Worm (Caenorhabditis elegans): ENCODE measurements around the gene ztf-13.

ztf-13 gene

ce11 chrX:3092460-3092859 lies 9.5 kb downstream of the ztf-13 start:
- peak; percentile 6; the same call in 1 of the 2 replicates for TF ChIP-seq egl-43 (GFP tag; IDR thresholded peaks at IDR 0.05)
- TF ChIP-seq tag-97 (GFP tag; IDR thresholded peaks at IDR 0.05), result no peak
- TF ChIP-seq nhr-42 (GFP tag; IDR thresholded peaks at IDR 0.05), result 0 out of 2 replicates have a peak, but pooled peaks have one; percentile 4
- TF ChIP-seq zip-2 (tag; optimal IDR thresholded peaks at IDR 0.05), result no peak
- peak in 1 of 2 experiments; percentile 20 for TF ChIP-seq daf-16 (GFP tag; optimal IDR thresholded peaks at IDR 0.05)
- TF ChIP-seq daf-16 (tag; optimal IDR thresholded peaks at IDR 0.05), result no peak
- peak in 1 of 2 experiments; percentile 15 for TF ChIP-seq lsy-2 (tag; optimal IDR thresholded peaks at IDR 0.05)
- no peak for TF ChIP-seq dve-1 (tag; optimal IDR thresholded peaks at IDR 0.05; ENCODE audit: insufficient read depth)
- TF ChIP-seq dpl-1 (GFP tag; optimal IDR thresholded peaks at IDR 0.05), result no peak
- TF ChIP-seq hlh-11 (tag; optimal IDR thresholded peaks at IDR 0.05), result peak; percentile 0
- no peak for TF ChIP-seq hlh-30 (tag; optimal IDR thresholded peaks at IDR 0.05; ENCODE audit: insufficient read depth)
- TF ChIP-seq duxl-1 (tag; optimal IDR thresholded peaks at IDR 0.05; ENCODE audit: poor library complexity), result no peak
- TF ChIP-seq mes-2 (tag; optimal IDR thresholded peaks at IDR 0.05; ENCODE audit: poor library complexity, severe bottlenecking), result no peak
- no peak for TF ChIP-seq lim-7 (GFP tag; IDR thresholded peaks at IDR 0.05)
- no peak for TF ChIP-seq mdl-1 (tag; optimal IDR thresholded peaks at IDR 0.05)
- no peak for TF ChIP-seq nhr-111 (GFP tag; optimal IDR thresholded peaks at IDR 0.05)
- TF ChIP-seq nhr-28 (tag; optimal IDR thresholded peaks at IDR 0.05), result no peak
- no peak for TF ChIP-seq nhr-237 (tag; optimal IDR thresholded peaks at IDR 0.05)
- peak; percentile 32; the same call in 1 of the 2 replicates for TF ChIP-seq set-16 (GFP tag; IDR thresholded peaks at IDR 0.05)
- no peak for TF ChIP-seq tra-1 (GFP tag; IDR thresholded peaks at IDR 0.05)
- TF ChIP-seq T26A8.4 (GFP tag; IDR thresholded peaks at IDR 0.05), result 0 out of 2 replicates have a peak, but pooled peaks have one; percentile 21
- TF ChIP-seq mxl-3 (GFP tag; optimal IDR thresholded peaks at IDR 0.05), result no peak
- no peak for TF ChIP-seq nhr-11 (tag; optimal IDR thresholded peaks at IDR 0.05)
- TF ChIP-seq nhr-76 (tag; optimal IDR thresholded peaks at IDR 0.05), result no peak
- peak; percentile 68; the same call in 1 of the 2 replicates for TF ChIP-seq dmd-8 (GFP tag; IDR thresholded peaks at IDR 0.05)
- no peak for TF ChIP-seq ZK337.2 (GFP tag; IDR thresholded peaks at IDR 0.05)
- TF ChIP-seq mdt-29 (GFP tag; IDR thresholded peaks at IDR 0.05), result no peak
- TF ChIP-seq nhr-41 (GFP tag; IDR thresholded peaks at IDR 0.05), result no peak
- no peak for TF ChIP-seq Y105C5A.15 (GFP tag; IDR thresholded peaks at IDR 0.05)
- TF ChIP-seq madf-5 (GFP tag; IDR thresholded peaks at IDR 0.05), result no peak
- TF ChIP-seq dmd-9 (GFP tag; IDR thresholded peaks at IDR 0.05), result no peak
- TF ChIP-seq aha-1 (tag), result peak; percentile 71
- no peak for TF ChIP-seq lir-3 (tag; optimal IDR thresholded peaks at IDR 0.05)
- peak; percentile 42; the same call in 1 of the 2 replicates for TF ChIP-seq hmg-1.1 (GFP tag; IDR thresholded peaks at IDR 0.05)
- TF ChIP-seq dmd-6 (GFP tag; IDR thresholded peaks at IDR 0.05), result no peak
- TF ChIP-seq ama-1 (optimal IDR thresholded peaks at IDR 0.05), result peak; percentile 83
- TF ChIP-seq F44E2.7 (GFP tag; IDR thresholded peaks at IDR 0.05), result no peak
- TF ChIP-seq daf-8 (GFP tag; IDR thresholded peaks at IDR 0.05), result no peak

- TF ChIP-seq zip-11 (GFP tag; IDR thresholded peaks at IDR 0.05) (no peak), unc-62 (GFP tag; optimal IDR thresholded peaks at IDR 0.05 in 1 of 2) (peak in 1 of 2 experiments; percentile 90), unc-62 (tag; optimal IDR thresholded peaks at IDR 0.05) (no peak), Y48G9A.11 (GFP tag; IDR thresholded peaks at IDR 0.05) (no peak), aha-1 (tag) (peak; percentile 82), Y105C5A.15 (GFP tag; IDR thresholded peaks at IDR 0.05) (no peak), nhr-6 (tag; optimal IDR thresholded peaks at IDR 0.05) (no peak), mxl-2 (GFP tag; conservative IDR thresholded peaks at IDR 0.05) (no peak), hlh-11 (tag; optimal IDR thresholded peaks at IDR 0.05) (no peak), dmd-8 (GFP tag; IDR thresholded peaks at IDR 0.05) (no peak)
Observed at ce11 chrX:3091119-3091746, 10.7 kb downstream of the ztf-13 start.
